Worm (Caenorhabditis elegans): Measurements from ENCODE around the gene Y43F8B.14.

The Y43F8B.14 gene

DNA sequence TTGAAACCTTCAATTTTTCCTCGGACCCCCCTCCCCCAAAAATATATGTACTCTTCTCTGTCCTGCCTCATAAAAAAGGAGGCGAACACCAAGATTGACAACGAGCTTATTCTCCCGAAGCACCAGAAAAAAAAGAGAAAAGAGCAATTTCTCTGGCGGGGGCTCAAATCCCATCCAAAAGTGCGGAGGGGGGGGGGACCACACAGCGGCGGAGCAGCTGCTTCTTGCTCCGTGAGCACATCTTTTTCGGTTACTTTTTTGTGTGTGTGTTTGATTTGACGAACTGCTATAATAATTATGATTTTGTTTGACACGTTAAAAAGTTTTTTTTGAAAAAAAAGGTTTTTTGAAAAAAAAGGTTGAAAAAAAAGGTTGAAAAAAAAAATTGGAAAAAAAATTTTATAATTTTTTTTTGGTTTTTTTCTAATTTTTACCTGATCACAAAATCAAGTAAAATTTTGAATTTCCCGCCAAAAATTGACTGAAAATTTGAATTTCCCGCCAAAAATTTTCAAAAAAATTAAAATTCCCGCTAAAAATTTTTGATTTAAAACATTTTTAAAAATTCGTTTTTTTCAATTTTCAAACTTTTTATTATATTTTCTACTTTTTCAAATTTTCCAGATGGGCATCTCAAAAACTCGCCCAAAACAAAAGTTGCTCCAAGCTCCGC lies 18.2 kb upstream of the Y43F8B.14 start, which contains the start of gene Y43F8B.10:
TSS of gene Y43F8B.10 (plus strand) at position 623 of the 673 bp plus-strand sequence.
- TF ChIP-seq hnd-1 (tag; optimal IDR thresholded peaks at IDR 0.05) (no peak), ama-1 (optimal IDR thresholded peaks at IDR 0.05) (no peak), F13C5.2 (tag; optimal IDR thresholded peaks at IDR 0.05) (no peak), ets-7 (tag; optimal IDR thresholded peaks at IDR 0.05) (no peak), sea-1 (GFP tag; conservative IDR thresholded peaks at IDR 0.05) (no peak), ceh-36 (tag; optimal IDR thresholded peaks at IDR 0.05) (no peak), ceh-13 (GFP tag; optimal IDR thresholded peaks at IDR 0.05) (no peak), hmg-4 (GFP tag; optimal IDR thresholded peaks at IDR 0.05) (no peak), pes-1 (GFP tag; IDR thresholded peaks at IDR 0.05) (no peak), B0310.2 (tag; optimal IDR thresholded peaks at IDR 0.05) (no peak)

DNA sequence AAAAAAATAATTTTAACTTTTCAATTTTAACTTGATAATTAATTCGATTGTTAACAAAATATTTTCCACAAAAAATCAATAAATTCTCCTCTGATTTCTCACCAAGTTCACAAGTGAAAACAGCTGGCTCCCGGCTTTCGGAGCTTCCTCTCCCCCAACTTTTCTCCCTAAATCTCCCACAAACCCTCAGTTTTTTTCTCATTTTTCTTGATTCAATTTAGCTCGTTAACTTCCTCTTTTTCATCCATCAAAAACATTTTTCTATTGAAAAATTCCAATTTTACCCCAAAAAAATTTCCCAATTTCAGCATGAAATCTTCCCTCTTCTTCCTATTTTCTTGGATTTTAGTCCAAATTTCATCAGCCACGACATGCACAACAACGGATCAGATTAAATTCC lies 14.6 kb upstream of the Y43F8B.14 start, which contains the start of gene Y43F8B.11:
TSS of gene Y43F8B.11 (plus strand) at position 301 of the 400 bp plus-strand sequence.
- TF ChIP-seq hmg-4 (GFP tag; optimal IDR thresholded peaks at IDR 0.05) = no peak
- TF ChIP-seq ceh-36 (tag; optimal IDR thresholded peaks at IDR 0.05) = no peak
- no peak for TF ChIP-seq tbx-37 (GFP tag; conservative IDR thresholded peaks at IDR 0.05)
- TF ChIP-seq ets-7 (tag; optimal IDR thresholded peaks at IDR 0.05) = no peak
- TF ChIP-seq scrt-1 (GFP tag; IDR thresholded peaks at IDR 0.05) = no peak
- TF ChIP-seq F13C5.2 (tag; optimal IDR thresholded peaks at IDR 0.05) = no peak
- no peak for TF ChIP-seq tbx-11 (GFP tag; IDR thresholded peaks at IDR 0.05)
- TF ChIP-seq flt-1 (GFP tag; IDR thresholded peaks at IDR 0.05) = no peak
- TF ChIP-seq hmbx-1 (tag; optimal IDR thresholded peaks at IDR 0.05) = no peak
- TF ChIP-seq pes-1 (GFP tag; IDR thresholded peaks at IDR 0.05) = no peak
- no peak for TF ChIP-seq tra-4 (tag; optimal IDR thresholded peaks at IDR 0.05)
- TF ChIP-seq B0310.2 (tag; optimal IDR thresholded peaks at IDR 0.05) = no peak
- TF ChIP-seq aly-1 (tag; optimal IDR thresholded peaks at IDR 0.05) = no peak
- TF ChIP-seq sea-1 (GFP tag; conservative IDR thresholded peaks at IDR 0.05) = no peak
- TF ChIP-seq ama-1 (optimal IDR thresholded peaks at IDR 0.05) = no peak
- TF ChIP-seq hnd-1 (tag; optimal IDR thresholded peaks at IDR 0.05) = no peak

ce11 chrV:19468083-19468482 lies 12.3 kb upstream of the Y43F8B.14 start, which contains the start of gene Y43F8B.12:
Y43F8B.12 (plus strand) TSS chrV:19468383.
- TF ChIP-seq pes-1 (GFP tag; IDR thresholded peaks at IDR 0.05) = no peak
- no peak for TF ChIP-seq ceh-36 (tag; optimal IDR thresholded peaks at IDR 0.05)
- TF ChIP-seq hmg-4 (GFP tag; optimal IDR thresholded peaks at IDR 0.05) = no peak
- TF ChIP-seq hmbx-1 (tag; optimal IDR thresholded peaks at IDR 0.05) = no peak
- no peak for TF ChIP-seq ama-1 (optimal IDR thresholded peaks at IDR 0.05)
- no peak for TF ChIP-seq tra-4 (tag; optimal IDR thresholded peaks at IDR 0.05)
- no peak for TF ChIP-seq B0310.2 (tag; optimal IDR thresholded peaks at IDR 0.05)
- TF ChIP-seq ceh-13 (GFP tag; optimal IDR thresholded peaks at IDR 0.05) = no peak
- TF ChIP-seq flt-1 (GFP tag; IDR thresholded peaks at IDR 0.05) = no peak
- TF ChIP-seq aly-1 (tag; optimal IDR thresholded peaks at IDR 0.05) = no peak
- TF ChIP-seq scrt-1 (GFP tag; IDR thresholded peaks at IDR 0.05) = no peak
- no peak for TF ChIP-seq tbx-11 (GFP tag; IDR thresholded peaks at IDR 0.05)
- TF ChIP-seq tbx-37 (GFP tag; conservative IDR thresholded peaks at IDR 0.05) = no peak
- TF ChIP-seq hnd-1 (tag; optimal IDR thresholded peaks at IDR 0.05) = no peak
- no peak for TF ChIP-seq ets-7 (tag; optimal IDR thresholded peaks at IDR 0.05)
- no peak for TF ChIP-seq F13C5.2 (tag; optimal IDR thresholded peaks at IDR 0.05)
- TF ChIP-seq sea-1 (GFP tag; conservative IDR thresholded peaks at IDR 0.05) = no peak

DNA sequence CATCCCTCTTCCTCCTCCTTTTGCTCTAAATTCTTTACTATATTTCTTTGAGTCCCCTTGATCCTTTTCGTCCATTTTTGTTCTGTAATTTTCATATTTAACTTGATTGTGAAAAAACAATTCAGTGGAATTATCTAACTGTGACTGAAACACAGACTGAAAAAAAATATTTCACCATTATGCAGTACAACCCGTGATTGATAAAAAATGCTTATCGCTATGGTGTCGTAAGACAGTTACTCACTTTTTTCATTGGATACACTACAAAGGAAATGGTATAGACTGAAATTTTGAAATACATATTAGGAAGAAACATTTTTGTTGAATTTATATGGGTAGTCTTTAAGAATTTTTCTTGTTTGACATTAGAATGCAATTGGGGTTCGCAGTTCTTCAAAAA lies 11.8 kb upstream of the Y43F8B.14 start, which contains the start of gene Y43F8B.23:
TSS of gene Y43F8B.23 (minus strand) at position 75 of the 400 bp plus-strand sequence.
- TF ChIP-seq ama-1 (optimal IDR thresholded peaks at IDR 0.05) (no peak), flt-1 (GFP tag; IDR thresholded peaks at IDR 0.05) (no peak), aly-1 (tag; optimal IDR thresholded peaks at IDR 0.05) (no peak), tra-4 (tag; optimal IDR thresholded peaks at IDR 0.05) (no peak), ceh-13 (GFP tag; optimal IDR thresholded peaks at IDR 0.05) (no peak), sea-1 (GFP tag; conservative IDR thresholded peaks at IDR 0.05) (no peak), F13C5.2 (tag; optimal IDR thresholded peaks at IDR 0.05) (no peak), B0310.2 (tag; optimal IDR thresholded peaks at IDR 0.05) (no peak), tbx-37 (GFP tag; conservative IDR thresholded peaks at IDR 0.05) (no peak), ceh-36 (tag; optimal IDR thresholded peaks at IDR 0.05) (no peak), hnd-1 (tag; optimal IDR thresholded peaks at IDR 0.05) (no peak), pes-1 (GFP tag; IDR thresholded peaks at IDR 0.05) (no peak), hmg-4 (GFP tag; optimal IDR thresholded peaks at IDR 0.05) (no peak), hmbx-1 (tag; optimal IDR thresholded peaks at IDR 0.05) (no peak), ets-7 (tag; optimal IDR thresholded peaks at IDR 0.05) (no peak), tbx-11 (GFP tag; IDR thresholded peaks at IDR 0.05) (no peak), scrt-1 (GFP tag; IDR thresholded peaks at IDR 0.05) (no peak)

DNA sequence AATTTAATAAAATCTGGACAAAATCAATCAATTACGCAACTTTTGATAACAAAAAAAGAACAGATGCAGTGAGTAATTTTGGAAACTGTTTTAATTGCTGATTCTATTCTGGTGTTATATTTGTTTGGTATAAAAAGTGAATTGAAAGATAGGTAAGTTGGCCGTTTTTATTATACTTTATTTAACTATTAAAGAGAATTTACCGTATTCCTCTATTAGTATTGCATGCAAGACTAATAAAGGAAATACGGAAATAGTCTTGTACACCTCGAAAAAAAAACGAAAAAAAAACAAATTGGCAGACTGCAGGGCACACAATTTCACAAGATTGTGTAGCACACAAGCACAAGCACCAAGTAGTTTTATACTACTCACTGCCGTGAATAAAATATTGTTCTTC lies 6.8 kb upstream of the Y43F8B.14 start, which contains the start of gene Y43F8B.25:
TSS of gene Y43F8B.25 (plus strand) at position 301 of the 400 bp plus-strand sequence.
- TF ChIP-seq aly-1 (tag; optimal IDR thresholded peaks at IDR 0.05) (no peak), sea-1 (GFP tag; conservative IDR thresholded peaks at IDR 0.05) (no peak), ceh-36 (tag; optimal IDR thresholded peaks at IDR 0.05) (no peak), hmg-4 (GFP tag; optimal IDR thresholded peaks at IDR 0.05) (no peak), F13C5.2 (tag; optimal IDR thresholded peaks at IDR 0.05) (no peak), tra-4 (tag; optimal IDR thresholded peaks at IDR 0.05) (no peak), hnd-1 (tag; optimal IDR thresholded peaks at IDR 0.05) (no peak), ama-1 (optimal IDR thresholded peaks at IDR 0.05) (no peak), pes-1 (GFP tag; IDR thresholded peaks at IDR 0.05) (no peak)

ce11 chrV:19462020-19462419 lies 6.2 kb upstream of the Y43F8B.14 start, which contains the start of gene Y43F8B.15:
Y43F8B.15 (minus strand) TSS chrV:19462120.
- no peak for TF ChIP-seq ets-7 (tag; optimal IDR thresholded peaks at IDR 0.05)

DNA sequence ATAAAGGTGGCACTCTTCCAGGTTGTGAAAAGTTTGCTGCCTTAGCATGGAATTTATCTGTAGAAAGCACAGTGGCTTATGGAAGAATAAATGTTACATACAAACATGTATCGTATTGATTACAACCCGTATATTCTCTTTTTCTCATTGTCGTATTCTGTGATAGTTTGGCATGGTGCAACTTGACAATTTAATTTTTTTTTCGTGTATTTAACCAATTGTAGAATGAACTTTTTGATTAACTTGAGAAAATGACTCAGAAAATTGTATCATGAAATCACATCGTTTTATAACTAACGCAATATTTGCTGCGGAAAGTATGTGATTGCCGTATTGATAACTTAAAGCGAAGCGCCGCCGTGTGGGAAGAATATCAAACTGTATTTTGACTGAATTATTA lies 1.3 kb upstream of the Y43F8B.14 start, which contains the start of gene Y43F8B.24:
TSS of gene Y43F8B.24 (plus strand) at position 301 of the 400 bp plus-strand sequence.
- TF ChIP-seq aly-1 (tag; optimal IDR thresholded peaks at IDR 0.05) (no peak), ceh-36 (tag; optimal IDR thresholded peaks at IDR 0.05) (no peak), ceh-13 (GFP tag; optimal IDR thresholded peaks at IDR 0.05) (no peak), tbx-37 (GFP tag; conservative IDR thresholded peaks at IDR 0.05) (no peak), scrt-1 (GFP tag; IDR thresholded peaks at IDR 0.05) (no peak), hnd-1 (tag; optimal IDR thresholded peaks at IDR 0.05) (no peak), B0310.2 (tag; optimal IDR thresholded peaks at IDR 0.05) (no peak), ama-1 (optimal IDR thresholded peaks at IDR 0.05) (no peak), tbx-11 (GFP tag; IDR thresholded peaks at IDR 0.05) (no peak), ets-7 (tag; optimal IDR thresholded peaks at IDR 0.05) (no peak), sea-1 (GFP tag; conservative IDR thresholded peaks at IDR 0.05) (no peak), hmbx-1 (tag; optimal IDR thresholded peaks at IDR 0.05) (no peak), pes-1 (GFP tag; IDR thresholded peaks at IDR 0.05) (no peak), tra-4 (tag; optimal IDR thresholded peaks at IDR 0.05) (no peak), hmg-4 (GFP tag; optimal IDR thresholded peaks at IDR 0.05) (no peak), F13C5.2 (tag; optimal IDR thresholded peaks at IDR 0.05) (no peak), flt-1 (GFP tag; IDR thresholded peaks at IDR 0.05) (no peak)

Data from whole organism, early embryonic.